Worm (Caenorhabditis elegans) whole organism, L4 larva: ENCODE results near the gene C12D5.10.

Experiments
- daf-19 ChIP-seq: fragments of 200-800 bp; sonication (Bioruptor generic); conservative IDR thresholded peaks from 2 replicates; pipeline ENCODE4 v1.3.6; 2022; ENCODE audit warnings: missing genetic modification characterization, missing compliant biosample characterization
- tag-97 ChIP-seq: fragments of 200-800 bp; sonication (Bioruptor generic); IDR thresholded peaks from 2 replicates; pipeline ENCODE4 v1.3.6; 2022; ENCODE audit warnings: missing genetic modification characterization, missing compliant biosample characterization

DNA sequence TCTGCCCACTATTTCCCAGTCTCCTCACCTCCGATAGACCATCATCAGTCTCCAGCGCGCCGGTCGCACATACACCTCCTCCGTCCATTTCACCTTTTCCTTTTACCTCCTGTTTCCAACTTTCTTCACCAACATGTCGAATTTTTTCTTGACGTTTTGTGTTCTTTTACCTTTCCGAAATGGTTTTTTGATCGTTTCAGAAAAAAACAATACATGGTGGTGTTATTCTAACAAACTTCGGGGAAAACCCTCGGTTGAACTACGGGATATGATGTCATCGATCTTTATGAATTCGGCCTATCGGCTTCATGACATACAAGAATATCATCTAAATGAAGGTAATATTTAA lies 35.4 kb upstream of the C12D5.10 start, which contains the start of gene Y97E10C.1:
- TF ChIP-seq daf-19 (GFP tag; lab: Robert Waterston, UW) (no peak), tag-97 (GFP tag; lab: Robert Waterston, UW) (no peak)
